Worm (Caenorhabditis elegans): ENCODE measurements around the gene Y42A5A.3.

The Y42A5A.3 gene

DNA sequence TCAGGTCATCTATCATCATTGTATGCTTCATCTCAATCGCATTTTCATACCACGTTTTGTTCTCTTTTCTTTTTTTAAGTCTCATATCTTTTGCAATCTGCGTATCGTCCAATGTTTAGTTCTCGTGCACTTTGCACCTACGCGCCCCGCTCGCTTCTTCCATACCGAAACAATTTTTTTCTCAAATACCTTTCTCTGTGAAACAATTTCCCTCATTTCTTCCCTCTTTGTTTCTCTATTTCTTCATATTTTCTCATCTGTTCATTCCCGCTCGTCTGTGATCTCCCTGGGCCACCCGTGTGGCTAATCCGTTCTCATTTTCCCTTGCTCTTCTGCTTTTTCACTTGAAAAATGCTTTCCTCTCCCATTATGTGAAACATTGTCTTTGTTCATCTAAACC lies 44.6 kb upstream of the Y42A5A.3 start:
- TF ChIP-seq B0035.1 (tag; optimal IDR thresholded peaks at IDR 0.05) (no peak), D2030.7 (GFP tag; IDR thresholded peaks at IDR 0.05) (no peak), hmg-1.2 (GFP tag; IDR thresholded peaks at IDR 0.05) (peak; percentile 19; the same call in 1 of the 2 replicates), Y95B8A.8 (GFP tag; IDR thresholded peaks at IDR 0.05) (no peak), cebp-2 (GFP tag; IDR thresholded peaks at IDR 0.05) (no peak), nhr-80 (tag; optimal IDR thresholded peaks at IDR 0.05) (peak; percentile 44), B0019.2 (GFP tag; conservative IDR thresholded peaks at IDR 0.05) (no peak), attf-5 (GFP tag; optimal IDR thresholded peaks at IDR 0.05) (peak; percentile 47), F39B2.1 (GFP tag; IDR thresholded peaks at IDR 0.05) (no peak)

DNA sequence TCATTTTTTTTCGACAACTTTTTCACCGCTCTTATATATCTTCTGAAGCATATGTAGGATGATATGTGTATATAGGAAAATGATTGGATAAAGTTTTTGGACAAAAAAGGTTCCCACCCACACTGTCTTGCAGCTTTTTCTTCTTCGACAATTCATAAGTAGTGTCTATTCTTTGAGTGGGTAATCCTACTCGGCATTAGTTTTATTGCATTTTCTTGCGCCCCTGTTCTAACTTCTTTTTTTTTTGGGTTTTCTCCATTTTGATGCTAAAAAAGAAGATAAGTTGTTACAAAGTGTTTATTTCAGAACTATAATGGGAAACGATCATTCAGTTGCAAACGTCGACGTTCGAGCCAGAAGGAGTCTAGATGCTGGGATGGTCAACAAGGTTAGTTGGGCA lies 38.5 kb upstream of the Y42A5A.3 start, which contains the start of gene glb-3:
TSS of gene glb-3 (plus strand) at position 301 of the 400 bp plus-strand sequence.
- TF ChIP-seq repo-1 (tag; optimal IDR thresholded peaks at IDR 0.05) (no peak), F10E7.11 (tag; optimal IDR thresholded peaks at IDR 0.05) (no peak), rpc-1 (optimal IDR thresholded peaks at IDR 0.05) (no peak), rpc-1 (tag; optimal IDR thresholded peaks at IDR 0.05) (no peak), F23B12.7 (tag; optimal IDR thresholded peaks at IDR 0.05; ENCODE audit: insufficient read depth) (no peak), pbrm-1 (GFP tag; IDR thresholded peaks at IDR 0.05) (no peak), him-1 (tag; optimal IDR thresholded peaks at IDR 0.05) (no peak), let-526 (GFP tag; IDR thresholded peaks at IDR 0.05) (no peak), hmg-1.2 (GFP tag; IDR thresholded peaks at IDR 0.05) (no peak), dpff-1 (tag; optimal IDR thresholded peaks at IDR 0.05) (no peak), F55B11.4 (tag; optimal IDR thresholded peaks at IDR 0.05; ENCODE audit: borderline replicate concordance, insufficient read depth) (no peak), Y56A3A.18 (GFP tag; IDR thresholded peaks at IDR 0.05) (no peak), snpc-1.3 (tag; optimal IDR thresholded peaks at IDR 0.05; ENCODE audit: insufficient read depth) (no peak), bed-2 (GFP tag; IDR thresholded peaks at IDR 0.05) (no peak), B0261.1 (tag; optimal IDR thresholded peaks at IDR 0.05) (no peak), ekl-4 (GFP tag; IDR thresholded peaks at IDR 0.05) (no peak), hsf-1 (GFP tag; IDR thresholded peaks at IDR 0.05) (no peak), K11D2.4 (GFP tag; IDR thresholded peaks at IDR 0.05) (no peak)

DNA sequence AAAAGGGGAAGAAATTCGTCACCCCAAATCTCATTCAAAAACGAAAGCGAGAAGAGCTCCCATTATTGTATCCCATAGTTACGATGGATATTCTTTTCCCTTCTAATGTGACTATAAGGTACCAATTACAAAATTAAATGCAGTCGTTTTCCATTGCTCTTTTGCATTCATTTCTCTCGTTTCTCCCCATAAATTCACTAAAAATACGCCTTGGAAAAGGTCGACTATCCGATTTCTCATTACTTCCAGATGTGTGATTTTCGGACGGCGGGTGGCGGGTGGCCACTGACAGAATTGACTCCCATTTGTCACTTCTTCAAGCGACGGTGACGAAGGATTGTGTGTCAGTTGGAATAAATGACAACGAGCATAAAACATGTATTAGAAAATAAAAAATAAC lies 37.7 kb upstream of the Y42A5A.3 start:
- TF ChIP-seq B0035.1 (tag; optimal IDR thresholded peaks at IDR 0.05) (no peak), rcor-1 (GFP tag; IDR thresholded peaks at IDR 0.05) (no peak), nhr-90 (tag; optimal IDR thresholded peaks at IDR 0.05) (no peak), madf-10 (tag; optimal IDR thresholded peaks at IDR 0.05) (no peak), sdz-38 (tag; optimal IDR thresholded peaks at IDR 0.05) (no peak), ama-1 (optimal IDR thresholded peaks at IDR 0.05) (no peak), ama-1 (GFP tag; optimal IDR thresholded peaks at IDR 0.05) (no peak), efl-1 (GFP tag; optimal IDR thresholded peaks at IDR 0.05) (no peak), aptf-2 (GFP tag; conservative IDR thresholded peaks at IDR 0.05) (no peak), nfyb-1 (GFP tag; IDR thresholded peaks at IDR 0.05) (no peak)

DNA sequence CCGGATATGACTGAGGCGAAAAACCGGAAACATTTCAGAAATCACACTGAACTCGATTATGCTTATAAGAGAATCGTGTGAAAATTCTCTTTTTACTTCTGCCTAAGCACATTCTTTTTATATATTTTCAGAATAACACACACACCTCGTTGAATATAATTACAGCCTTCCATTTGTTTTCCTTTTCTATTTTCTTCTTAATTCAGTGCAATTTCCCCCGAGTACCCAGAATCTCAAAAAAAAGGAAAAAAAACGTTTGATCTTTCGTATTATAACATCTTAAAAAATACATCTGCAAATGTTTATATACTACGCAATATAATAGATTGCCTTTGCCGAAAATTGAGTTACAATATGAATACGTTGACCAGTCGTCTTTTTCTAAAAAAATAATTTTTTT lies 36.0 kb upstream of the Y42A5A.3 start:
- TF ChIP-seq repo-1 (tag; optimal IDR thresholded peaks at IDR 0.05) = no peak
- no peak for TF ChIP-seq lsl-1 (GFP tag; optimal IDR thresholded peaks at IDR 0.05)
- TF ChIP-seq snpc-1.3 (tag; optimal IDR thresholded peaks at IDR 0.05; ENCODE audit: insufficient read depth) = no peak
- TF ChIP-seq F57C9.4 (tag; optimal IDR thresholded peaks at IDR 0.05) = no peak
- TF ChIP-seq cebp-2 (GFP tag; IDR thresholded peaks at IDR 0.05) = no peak
- no peak for TF ChIP-seq F22D6.2 (tag; optimal IDR thresholded peaks at IDR 0.05)
- no peak for TF ChIP-seq hrde-1 (tag; optimal IDR thresholded peaks at IDR 0.05; ENCODE audit: borderline replicate concordance)
- no peak for TF ChIP-seq ztf-22 (GFP tag; optimal IDR thresholded peaks at IDR 0.05)
- TF ChIP-seq T07F8.4 (tag; optimal IDR thresholded peaks at IDR 0.05) = no peak
- TF ChIP-seq gei-17 (GFP tag; optimal IDR thresholded peaks at IDR 0.05) = no peak
- no peak for TF ChIP-seq egrh-3 (GFP tag; IDR thresholded peaks at IDR 0.05)
